Worm (Caenorhabditis elegans): ENCODE measurements around the gene Y17G7B.12.

Gene Y17G7B.12

DNA sequence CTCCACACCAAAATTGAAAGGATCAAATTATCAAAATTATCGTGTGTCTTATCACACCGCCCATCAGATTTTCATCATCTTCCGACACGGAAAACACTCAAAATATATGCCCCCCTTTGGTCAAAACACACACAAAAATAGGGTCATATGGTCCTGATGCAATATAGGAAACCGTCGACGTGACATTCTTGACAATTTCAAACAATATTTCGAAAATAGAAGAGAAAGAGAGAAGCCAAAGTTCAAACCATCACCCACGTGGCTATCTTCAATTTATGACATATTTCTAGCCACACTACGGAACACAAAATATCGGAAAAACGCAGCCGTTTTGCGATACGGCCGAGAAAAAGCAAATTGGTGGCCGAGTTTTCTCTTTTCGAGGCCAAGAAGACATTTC, 26.9 kb downstream of the Y17G7B.12 start:
- TF ChIP-seq ceh-43 (GFP tag; optimal IDR thresholded peaks at IDR 0.05) (no peak), nhr-76 (tag; optimal IDR thresholded peaks at IDR 0.05) (no peak), nhr-237 (tag; optimal IDR thresholded peaks at IDR 0.05) (no peak), zip-8 (tag; optimal IDR thresholded peaks at IDR 0.05) (no peak), blmp-1 (tag; optimal IDR thresholded peaks at IDR 0.05) (no peak), nhr-12 (tag; optimal IDR thresholded peaks at IDR 0.05) (no peak), lsy-2 (tag; optimal IDR thresholded peaks at IDR 0.05) (no peak), hlh-1 (tag; optimal IDR thresholded peaks at IDR 0.05) (no peak), mep-1 (tag; optimal IDR thresholded peaks at IDR 0.05) (no peak), M03D4.4 (tag; optimal IDR thresholded peaks at IDR 0.05) (no peak), sptf-1 (tag; optimal IDR thresholded peaks at IDR 0.05) (no peak), snpc-4 (tag; optimal IDR thresholded peaks at IDR 0.05) (no peak), unc-39 (tag; optimal IDR thresholded peaks at IDR 0.05) (no peak), bed-3 (GFP tag; optimal IDR thresholded peaks at IDR 0.05) (no peak), ces-1 (GFP tag; optimal IDR thresholded peaks at IDR 0.05) (no peak)

DNA sequence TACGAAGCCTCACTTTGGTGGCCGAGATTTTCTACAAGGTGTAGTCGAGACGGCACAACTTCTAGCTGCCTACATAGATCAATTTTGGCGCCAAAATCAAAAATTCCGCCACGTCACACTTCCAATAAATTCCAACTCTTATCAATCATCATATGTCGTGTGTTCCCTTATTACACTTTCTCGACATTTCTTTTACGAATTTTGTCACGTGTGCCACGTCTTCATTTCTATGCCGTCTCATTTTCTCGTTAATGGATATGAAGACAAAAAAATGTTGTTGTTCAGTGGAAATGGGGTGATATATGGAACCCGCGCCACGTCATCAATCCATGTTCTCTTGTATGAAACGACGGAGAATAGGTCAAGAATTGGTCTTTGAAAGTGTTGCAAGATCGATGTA, 27.9 kb downstream of the Y17G7B.12 start:
- no peak for TF ChIP-seq nhr-2 (tag; optimal IDR thresholded peaks at IDR 0.05)
- no peak for TF ChIP-seq hlh-1 (tag; optimal IDR thresholded peaks at IDR 0.05)
- no peak for TF ChIP-seq sem-2 (GFP tag; optimal IDR thresholded peaks at IDR 0.05)

DNA sequence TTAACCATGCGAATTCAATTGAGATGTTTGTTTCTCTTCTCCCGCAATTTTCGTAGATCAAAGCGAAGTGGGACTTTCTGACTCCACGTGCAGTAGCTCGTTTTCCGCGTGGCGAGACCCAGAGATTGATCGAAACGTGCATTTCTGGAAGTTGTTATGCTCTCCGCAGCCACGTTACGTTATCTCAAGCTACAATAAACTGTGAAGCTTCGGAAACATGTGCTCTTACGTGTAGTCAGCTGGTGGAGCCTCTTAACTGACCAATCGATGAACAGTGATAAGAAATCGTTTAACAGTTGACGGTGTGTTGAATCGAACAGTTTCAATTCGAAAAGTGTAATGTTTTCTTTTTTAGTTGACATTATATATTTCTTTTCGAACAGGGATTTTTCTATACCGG, 28.5 kb downstream of the Y17G7B.12 start:
- TF ChIP-seq tbx-8 (GFP tag; optimal IDR thresholded peaks at IDR 0.05) = no peak
- TF ChIP-seq unc-120 (tag; optimal IDR thresholded peaks at IDR 0.05; ENCODE audit: poor library complexity, severe bottlenecking) = no peak
- no peak for TF ChIP-seq ceh-43 (GFP tag; optimal IDR thresholded peaks at IDR 0.05)
- no peak for TF ChIP-seq drap-1 (GFP tag; optimal IDR thresholded peaks at IDR 0.05)
- no peak for TF ChIP-seq lsy-2 (tag; optimal IDR thresholded peaks at IDR 0.05)
- no peak for TF ChIP-seq ces-1 (GFP tag; optimal IDR thresholded peaks at IDR 0.05)
- TF ChIP-seq sptf-1 (tag; optimal IDR thresholded peaks at IDR 0.05) = no peak
- TF ChIP-seq ceh-83 (GFP tag; optimal IDR thresholded peaks at IDR 0.05) = no peak
- TF ChIP-seq lin-13 (tag; optimal IDR thresholded peaks at IDR 0.05) = no peak
- no peak for TF ChIP-seq nhr-12 (tag; optimal IDR thresholded peaks at IDR 0.05)
- TF ChIP-seq ham-2 (GFP tag; optimal IDR thresholded peaks at IDR 0.05) = no peak
- no peak for TF ChIP-seq cnd-1 (tag; optimal IDR thresholded peaks at IDR 0.05)
- no peak for TF ChIP-seq elt-1 (tag; optimal IDR thresholded peaks at IDR 0.05; ENCODE audit: borderline replicate concordance, insufficient read depth)
- TF ChIP-seq ztf-11 (tag; optimal IDR thresholded peaks at IDR 0.05) = no peak
- no peak for TF ChIP-seq M03D4.4 (tag; optimal IDR thresholded peaks at IDR 0.05)

DNA sequence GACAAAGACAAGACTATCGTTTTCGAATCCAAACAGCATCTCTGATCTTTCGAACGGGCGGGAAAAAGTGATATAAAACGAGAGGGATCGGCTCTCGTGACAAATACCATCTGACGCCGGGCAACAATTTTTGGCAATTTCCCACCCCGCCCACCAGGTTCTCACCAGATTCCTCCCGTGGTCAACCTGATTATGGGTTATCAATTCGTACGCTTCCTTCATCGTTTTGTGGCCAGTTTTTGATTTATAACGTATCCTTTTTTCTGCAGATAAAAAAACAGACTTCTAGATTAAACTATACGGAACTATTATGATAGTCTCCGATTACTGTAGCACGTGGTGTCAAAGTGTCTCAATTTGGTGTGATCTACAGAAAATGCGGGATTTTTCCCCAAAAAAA, 29.3 kb downstream of the Y17G7B.12 start:
- TF ChIP-seq ceh-43 (GFP tag; optimal IDR thresholded peaks at IDR 0.05) = no peak
- no peak for TF ChIP-seq M03D4.4 (tag; optimal IDR thresholded peaks at IDR 0.05)
- TF ChIP-seq blmp-1 (tag; optimal IDR thresholded peaks at IDR 0.05) = no peak
- no peak for TF ChIP-seq zip-8 (tag; optimal IDR thresholded peaks at IDR 0.05)
- no peak for TF ChIP-seq snpc-4 (tag; optimal IDR thresholded peaks at IDR 0.05)
- no peak for TF ChIP-seq mep-1 (tag; optimal IDR thresholded peaks at IDR 0.05)
- TF ChIP-seq lsy-2 (tag; optimal IDR thresholded peaks at IDR 0.05) = no peak
- TF ChIP-seq unc-120 (tag; optimal IDR thresholded peaks at IDR 0.05; ENCODE audit: poor library complexity, severe bottlenecking) = no peak
- TF ChIP-seq sem-2 (GFP tag; optimal IDR thresholded peaks at IDR 0.05) = no peak
- TF ChIP-seq ces-1 (GFP tag; optimal IDR thresholded peaks at IDR 0.05) = no peak
- TF ChIP-seq mls-2 (tag; optimal IDR thresholded peaks at IDR 0.05) = no peak
- TF ChIP-seq flh-1 (GFP tag; optimal IDR thresholded peaks at IDR 0.05) = no peak
- no peak for TF ChIP-seq ztf-11 (tag; optimal IDR thresholded peaks at IDR 0.05)
- TF ChIP-seq lin-32 (GFP tag; optimal IDR thresholded peaks at IDR 0.05) = no peak
- TF ChIP-seq nhr-28 (tag; optimal IDR thresholded peaks at IDR 0.05) = no peak
- no peak for TF ChIP-seq nhr-12 (tag; optimal IDR thresholded peaks at IDR 0.05)

DNA sequence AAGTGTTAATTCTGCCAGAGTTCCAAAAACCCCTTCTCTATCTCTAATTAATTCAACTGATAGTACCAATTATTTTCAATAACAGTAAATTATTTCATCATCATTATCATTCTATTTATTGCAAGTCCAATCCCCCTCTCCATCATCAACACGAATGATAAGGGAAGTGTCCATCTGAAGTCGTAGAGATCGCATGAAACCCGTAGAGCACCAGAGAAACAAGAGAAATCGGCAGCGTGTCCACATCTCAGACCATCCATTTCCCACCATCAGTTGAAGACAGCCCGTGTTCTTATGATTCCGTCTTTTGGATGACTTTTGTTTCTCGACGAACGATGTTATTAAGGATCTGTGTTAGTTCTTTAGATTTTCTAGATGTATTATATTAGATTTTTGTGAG, 29.8 kb downstream of the Y17G7B.12 start:
- no peak for TF ChIP-seq ztf-11 (tag; optimal IDR thresholded peaks at IDR 0.05)
- peak; percentile 74 for TF ChIP-seq elt-3 (tag; optimal IDR thresholded peaks at IDR 0.05)

DNA sequence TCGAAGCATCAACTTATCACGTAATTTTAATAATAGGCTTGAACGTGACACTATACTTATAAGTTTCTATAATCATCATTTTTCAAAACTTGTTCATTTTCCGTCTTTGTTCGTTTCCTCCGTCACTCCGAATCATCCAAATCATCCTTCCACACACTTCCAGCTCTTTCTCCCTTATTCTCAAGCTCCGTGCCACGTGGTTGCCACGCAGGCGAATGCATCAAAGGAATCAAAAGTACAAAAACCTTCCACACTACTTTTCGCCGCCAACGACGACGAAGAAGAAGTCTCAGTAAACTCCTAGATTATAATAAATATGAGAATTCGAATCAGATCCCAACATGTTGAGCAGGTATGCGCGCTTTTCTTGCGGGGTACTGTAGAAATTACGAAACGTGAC, 30.5 kb downstream of the Y17G7B.12 start:
- TF ChIP-seq M03D4.4 (tag; optimal IDR thresholded peaks at IDR 0.05) = no peak
- no peak for TF ChIP-seq unc-120 (tag; optimal IDR thresholded peaks at IDR 0.05; ENCODE audit: poor library complexity, severe bottlenecking)
- TF ChIP-seq ceh-39 (tag; optimal IDR thresholded peaks at IDR 0.05) = no peak
- TF ChIP-seq pha-4 (tag; optimal IDR thresholded peaks at IDR 0.05) = no peak
- TF ChIP-seq elt-1 (tag; optimal IDR thresholded peaks at IDR 0.05; ENCODE audit: borderline replicate concordance, insufficient read depth) = no peak
- no peak for TF ChIP-seq sptf-1 (tag; optimal IDR thresholded peaks at IDR 0.05)
- TF ChIP-seq bed-3 (GFP tag; optimal IDR thresholded peaks at IDR 0.05) = no peak
- TF ChIP-seq sem-2 (GFP tag; optimal IDR thresholded peaks at IDR 0.05) = no peak
